Fruit fly (Drosophila melanogaster) whole organism, wandering third instar larva: ENCODE results near the gene CG33932.

Source experiments
- Rel ChIP-seq, 2 experiments: fragments of 200-800 bp; sonication (Bioruptor generic) in 1 of 2; optimal IDR thresholded peaks; 2 replicates in 1 of 2; 3 replicates in 1 of 2; lab custom pipeline; 2016 to 2019; ENCODE audit warnings: mild to moderate bottlenecking in 2 of 2, missing biosample characterization in 2 of 2, missing genetic modification characterization in 2 of 2, moderate library complexity in 1 of 2
- brk ChIP-seq: fragments of 200-800 bp; sonication (Bioruptor generic); optimal IDR thresholded peaks from 2 replicates; lab custom pipeline; 2016; ENCODE audit warnings: missing biosample characterization, mild to moderate bottlenecking, missing genetic modification characterization
- sv ChIP-seq: fragments of 200-800 bp; sonication (Bioruptor generic); optimal IDR thresholded peaks from 3 replicates; lab custom pipeline; 2016; ENCODE audit warnings: missing biosample characterization, missing genetic modification characterization
- usp ChIP-seq: fragments of >200 bp; optimal IDR thresholded peaks from 2 replicates; lab custom pipeline; 2017; ENCODE audit warnings: missing biosample characterization, missing genetic modification characterization

- TF ChIP-seq Rel (GFP tag; optimal IDR thresholded peaks at IDR 0.05; lab: Kevin White, UChicago) (no peak), Rel (tag; optimal IDR thresholded peaks at IDR 0.05; lab: Kevin White, UChicago) (no peak), brk (GFP tag; lab: Kevin White, UChicago) (no peak), usp (GFP tag; lab: Kevin White, UChicago) (no peak), sv (GFP tag; lab: Kevin White, UChicago) (no peak)
These were observed 39.2 kb downstream of the CG33932 start, which contains the start of gene zld for dm6 chrX:19783457-19783856.
